Fruit fly (Drosophila melanogaster) whole organism, prepupa: Measurements from ENCODE around the gene CG43245.

Experiments
- Blimp-1 ChIP-seq: fragments of 200-800 bp; sonication (Bioruptor generic); optimal IDR thresholded peaks from 3 replicates; lab custom pipeline; 2017; ENCODE audit warnings: missing biosample characterization, missing genetic modification characterization, mild to moderate bottlenecking, moderate library complexity, missing genetic modification reagents
- CG10631 ChIP-seq: fragments of 200-800 bp; sonication (Bioruptor generic); optimal IDR thresholded peaks from 2 replicates; lab custom pipeline; 2016; ENCODE audit warnings: missing biosample characterization, missing genetic modification characterization
- CG10669 ChIP-seq: fragments of 200-800 bp; sonication (Bioruptor generic); optimal IDR thresholded peaks from 3 replicates; lab custom pipeline; 2018; ENCODE audit warnings: missing biosample characterization, mild to moderate bottlenecking, missing genetic modification characterization, moderate library complexity
- CG11294 ChIP-seq: fragments of 200-800 bp; sonication (Bioruptor generic); IDR thresholded peaks from 2 replicates; pipeline ENCODE4 v1.3.6; 2022; ENCODE audit warnings: missing biosample characterization, missing genetic modification characterization
- CG11762 ChIP-seq: fragments of 200-800 bp; sonication (Bioruptor generic); optimal IDR thresholded peaks from 3 replicates; lab custom pipeline; 2016; ENCODE audit warnings: missing biosample characterization, missing genetic modification characterization; ENCODE audit not compliant: insufficient read depth
- CG15336 ChIP-seq: fragments of 200-800 bp; sonication (Bioruptor generic); IDR thresholded peaks from 2 replicates; pipeline ENCODE4 v1.3.6; 2022; ENCODE audit warnings: missing biosample characterization, missing genetic modification characterization
- CG31627 ChIP-seq: fragments of 200-800 bp; sonication (Bioruptor generic); optimal IDR thresholded peaks from 3 replicates; lab custom pipeline; 2016; ENCODE audit warnings: missing biosample characterization, missing genetic modification characterization
- CG32006 ChIP-seq: fragments of 200-800 bp; sonication (Bioruptor generic); optimal IDR thresholded peaks from 3 replicates; lab custom pipeline; 2017; ENCODE audit warnings: missing biosample characterization, mild to moderate bottlenecking, missing genetic modification characterization
- CG34406 ChIP-seq: fragments of 200-800 bp; sonication (Bioruptor generic); optimal IDR thresholded peaks from 3 replicates; lab custom pipeline; 2016; ENCODE audit warnings: missing biosample characterization, missing genetic modification characterization
- CG3919 ChIP-seq: fragments of 200-800 bp; sonication (Bioruptor generic); optimal IDR thresholded peaks from 3 replicates; lab custom pipeline; 2016; ENCODE audit warnings: missing biosample characterization, missing genetic modification characterization
- CG6163 ChIP-seq: fragments of 200-800 bp; sonication (Bioruptor generic); IDR thresholded peaks from 3 replicates; pipeline ENCODE4 v1.3.6; 2022; ENCODE audit warnings: missing biosample characterization, missing genetic modification characterization
- CG6792 ChIP-seq: fragments of 200-800 bp; sonication (Bioruptor generic); optimal IDR thresholded peaks from 3 replicates; lab custom pipeline; 2016; ENCODE audit warnings: missing biosample characterization, missing genetic modification characterization
- CG6854 ChIP-seq: fragments of 200-800 bp; sonication (Bioruptor generic); optimal IDR thresholded peaks from 2 replicates; lab custom pipeline; 2017; ENCODE audit warnings: missing biosample characterization, mild to moderate bottlenecking, missing genetic modification characterization
- CG8319 ChIP-seq: fragments of 200-800 bp; sonication (Bioruptor generic); optimal IDR thresholded peaks from 3 replicates; lab custom pipeline; 2016; ENCODE audit warnings: missing biosample characterization, missing genetic modification characterization
- CG8632 ChIP-seq: fragments of 200-800 bp; sonication (Bioruptor generic); optimal IDR thresholded peaks from 3 replicates; lab custom pipeline; 2016; ENCODE audit warnings: missing biosample characterization, missing genetic modification characterization
- Eip75B ChIP-seq: fragments of 200-800 bp; sonication (Bioruptor generic); optimal IDR thresholded peaks from 3 replicates; lab custom pipeline; 2016; ENCODE audit warnings: missing biosample characterization, missing genetic modification characterization
- Eip78C ChIP-seq: fragments of 200-800 bp; sonication (Bioruptor generic); peaks from one replicate; lab custom pipeline; 2016; ENCODE audit warnings: missing biosample characterization, missing genetic modification characterization
- Eip93F ChIP-seq: fragments of 200-800 bp; sonication (Bioruptor generic); optimal IDR thresholded peaks from 2 replicates; lab custom pipeline; 2016; ENCODE audit warnings: missing biosample characterization, mild to moderate bottlenecking, missing genetic modification characterization
- Ets21C ChIP-seq: fragments of 200-800 bp; sonication (Bioruptor generic); optimal IDR thresholded peaks from 3 replicates; lab custom pipeline; 2016; ENCODE audit warnings: missing biosample characterization, missing genetic modification characterization
- Ets96B ChIP-seq: fragments of 200-800 bp; optimal IDR thresholded peaks from 2 replicates; lab custom pipeline; 2019; ENCODE audit warnings: missing biosample characterization, mild to moderate bottlenecking, missing genetic modification characterization, moderate library complexity
- Hr39 ChIP-seq: fragments of 200-800 bp; sonication (Bioruptor generic); optimal IDR thresholded peaks from 2 replicates; lab custom pipeline; 2016; ENCODE audit warnings: missing biosample characterization, missing genetic modification characterization
- Hr4 ChIP-seq: fragments of 200-800 bp; sonication (Bioruptor generic); optimal IDR thresholded peaks from 3 replicates; lab custom pipeline; 2016; ENCODE audit warnings: missing biosample characterization, missing genetic modification characterization
- Met ChIP-seq: fragments of 200-800 bp; sonication (Bioruptor generic); optimal IDR thresholded peaks from 3 replicates; lab custom pipeline; 2016; ENCODE audit warnings: missing biosample characterization, missing genetic modification characterization
- OdsH ChIP-seq: fragments of 200-800 bp; sonication (Bioruptor generic); optimal IDR thresholded peaks from 3 replicates; lab custom pipeline; 2016; ENCODE audit warnings: missing biosample characterization, missing genetic modification characterization
- Smox ChIP-seq: fragments of 200-800 bp; sonication (Bioruptor generic); optimal IDR thresholded peaks from 3 replicates; lab custom pipeline; 2016; ENCODE audit warnings: missing biosample characterization, missing genetic modification characterization
- Sox102F ChIP-seq: fragments of 200-800 bp; sonication (Bioruptor generic); optimal IDR thresholded peaks from 2 replicates; lab custom pipeline; 2016; ENCODE audit warnings: missing biosample characterization, mild to moderate bottlenecking, missing genetic modification characterization
- Sox14 ChIP-seq: fragments of 200-800 bp; sonication (Bioruptor generic); optimal IDR thresholded peaks from 3 replicates; lab custom pipeline; 2016; ENCODE audit warnings: missing biosample characterization, missing genetic modification characterization
- Sox15 ChIP-seq: fragments of 200-800 bp; sonication (Bioruptor generic); optimal IDR thresholded peaks from 3 replicates; lab custom pipeline; 2016; ENCODE audit warnings: missing biosample characterization, missing genetic modification characterization
- achi ChIP-seq: fragments of 200-800 bp; sonication (Bioruptor generic); optimal IDR thresholded peaks from 3 replicates; lab custom pipeline; 2016; ENCODE audit warnings: missing biosample characterization, missing genetic modification characterization
- acj6 ChIP-seq: fragments of 200-800 bp; sonication (Bioruptor generic); optimal IDR thresholded peaks from 3 replicates; lab custom pipeline; 2016; ENCODE audit warnings: missing biosample characterization, missing genetic modification characterization
- cyc ChIP-seq: fragments of 200-800 bp; sonication (Bioruptor generic); optimal IDR thresholded peaks from 3 replicates; lab custom pipeline; 2016; ENCODE audit warnings: missing biosample characterization, missing genetic modification characterization
- dac ChIP-seq: fragments of 200-800 bp; sonication (Bioruptor generic); optimal IDR thresholded peaks from 2 replicates; lab custom pipeline; 2017; ENCODE audit warnings: missing biosample characterization, mild to moderate bottlenecking, missing genetic modification characterization
- dsx ChIP-seq: fragments of 200-800 bp; optimal IDR thresholded peaks from 3 replicates; lab custom pipeline; 2019; ENCODE audit warnings: missing biosample characterization, mild to moderate bottlenecking, missing genetic modification characterization, moderate library complexity; ENCODE audit not compliant: poor library complexity, severe bottlenecking
- esn ChIP-seq: fragments of 200-800 bp; sonication (Bioruptor generic); optimal IDR thresholded peaks from 2 replicates; lab custom pipeline; 2016; ENCODE audit warnings: missing biosample characterization, mild to moderate bottlenecking, missing genetic modification characterization, moderate library complexity
- lz ChIP-seq: fragments of 200-800 bp; sonication (Bioruptor generic); optimal IDR thresholded peaks from 3 replicates; lab custom pipeline; 2016; ENCODE audit warnings: missing biosample characterization, missing genetic modification characterization
- net ChIP-seq: fragments of 200-800 bp; sonication (Bioruptor generic); optimal IDR thresholded peaks from 3 replicates; lab custom pipeline; 2016; ENCODE audit warnings: missing biosample characterization, missing genetic modification characterization
- pdm3 ChIP-seq: fragments of 200-800 bp; sonication (Bioruptor generic); optimal IDR thresholded peaks from 3 replicates; lab custom pipeline; 2016; ENCODE audit warnings: missing biosample characterization, missing genetic modification characterization
- spab ChIP-seq: fragments of 200-800 bp; sonication (Bioruptor generic); optimal IDR thresholded peaks from 2 replicates; lab custom pipeline; 2017; ENCODE audit warnings: missing biosample characterization, mild to moderate bottlenecking, missing genetic modification characterization, missing genetic modification reagents
- ss ChIP-seq, 2 experiments: fragments of 200-800 bp; sonication (Bioruptor generic); optimal IDR thresholded peaks; 2 replicates in 1 of 2; 3 replicates in 1 of 2; lab custom pipeline; 2017 to 2018; ENCODE audit warnings: mild to moderate bottlenecking in 2 of 2, missing biosample characterization in 2 of 2, missing genetic modification characterization in 2 of 2, moderate library complexity in 1 of 2
- svp ChIP-seq: fragments of 200-800 bp; sonication (Bioruptor generic); peaks from one replicate; lab custom pipeline; 2016; ENCODE audit warnings: missing biosample characterization, missing genetic modification characterization
- topi ChIP-seq: fragments of 200-800 bp; sonication (Bioruptor generic); optimal IDR thresholded peaks from 3 replicates; lab custom pipeline; 2016; ENCODE audit warnings: missing biosample characterization, missing genetic modification characterization
- vri ChIP-seq: fragments of 200-800 bp; sonication (Bioruptor generic); optimal IDR thresholded peaks from 3 replicates; lab custom pipeline; 2016; ENCODE audit warnings: missing biosample characterization, mild to moderate bottlenecking, missing genetic modification characterization

Gene CG43245

DNA sequence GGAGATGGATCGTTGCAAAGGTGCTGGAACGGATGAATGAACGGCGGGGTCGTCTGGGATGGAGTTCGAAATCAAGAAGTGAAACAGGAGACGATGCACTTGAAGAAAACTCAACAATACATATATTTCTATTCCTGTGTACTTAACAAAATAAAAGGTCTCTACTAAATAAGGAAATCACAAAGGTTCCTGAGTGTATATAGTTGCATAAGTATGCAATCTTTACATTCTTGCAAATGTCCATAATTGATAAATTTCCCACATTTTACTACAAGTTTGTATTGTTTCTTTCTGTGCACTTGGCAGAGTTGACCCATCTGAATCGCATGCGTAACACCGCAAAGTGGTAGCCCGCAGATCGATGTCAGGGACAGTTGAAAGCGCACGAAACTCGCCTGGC is 28.3 kb downstream of the CG43245 start:
- TF ChIP-seq spab (no peak), pdm3 (peak; percentile 49), Ets21C (no peak), Smox (GFP tag; lab: Kevin White, UChicago) (peak; percentile 33), CG11762 (GFP tag; lab: Kevin White, UChicago) (no peak), Eip93F (GFP tag; lab: Kevin White, UChicago) (no peak), topi (GFP tag; lab: Kevin White, UChicago) (peak; percentile 45), Sox102F (GFP tag; lab: Kevin White, UChicago) (peak; percentile 10), achi (peak; percentile 43), CG8319 (GFP tag; lab: Kevin White, UChicago) (peak; percentile 18), Hr39 (GFP tag; lab: Kevin White, UChicago) (peak; percentile 30), lz (GFP tag; lab: Kevin White, UChicago) (peak; percentile 18), Hr4 (GFP tag; lab: Kevin White, UChicago) (peak; percentile 20), dsx (GFP tag; lab: Kevin White, UChicago) (peak; percentile 4), CG8632 (GFP tag; lab: Kevin White, UChicago) (peak; percentile 23), Met (GFP tag; lab: Kevin White, UChicago) (peak; percentile 48), Sox15 (GFP tag; lab: Kevin White, UChicago) (peak; percentile 24), acj6 (GFP tag; lab: Kevin White, UChicago) (peak; percentile 24), CG3919 (GFP tag; lab: Kevin White, UChicago) (peak; percentile 51), CG34406 (GFP tag; lab: Kevin White, UChicago) (peak; percentile 36), vri (GFP tag; lab: Kevin White, UChicago) (no peak), Sox14 (GFP tag; lab: Kevin White, UChicago) (peak; percentile 20), Blimp-1 (no peak), CG6854 (no peak), svp (peak; percentile 18), CG15336 (0 out of 2 replicates have a peak, but pooled peaks have one; percentile 25), Eip78C (GFP tag; lab: Kevin White, UChicago) (peak; percentile 85), cyc (GFP tag; lab: Kevin White, UChicago) (peak; percentile 35), CG6792 (peak; percentile 36), CG31627 (GFP tag; lab: Kevin White, UChicago) (peak; percentile 27), CG11294 (GFP tag; lab: Robert Waterston, UW) (no peak), CG10669 (GFP tag; lab: Kevin White, UChicago) (peak; percentile 16), dac (GFP tag; lab: Kevin White, UChicago) (no peak), OdsH (GFP tag; lab: Kevin White, UChicago) (peak; percentile 47), CG6163 (GFP tag; lab: Robert Waterston, UW) (0 out of 3 replicates have a peak, but pooled peaks have one; percentile 33), CG10631 (GFP tag; lab: Kevin White, UChicago) (peak; percentile 24), Ets96B (tag; lab: Kevin White, UChicago) (peak; percentile 27), CG32006 (GFP tag; lab: Kevin White, UChicago) (no peak), net (GFP tag; lab: Kevin White, UChicago) (peak; percentile 32), Eip75B (GFP tag; lab: Kevin White, UChicago) (peak; percentile 21), esn (GFP tag; lab: Kevin White, UChicago) (peak; percentile 38), ss (GFP tag; optimal IDR thresholded peaks at IDR 0.05; lab: Kevin White, UChicago) (peak in 1 of 2 experiments; percentile 21)
